Fruit fly (Drosophila melanogaster) whole organism, embryonic: ENCODE results near the gene Tis11.

ENCODE experiments used
- Ada2b ChIP-seq: fragments of 200-800 bp; sonication (Bioruptor generic); IDR thresholded peaks from 2 replicates; pipeline ENCODE4 v1.3.6; 2022; ENCODE audit warnings: missing biosample characterization, missing genetic modification characterization
- Asciz ChIP-seq: fragments of 200-800 bp; sonication (Bioruptor generic); optimal IDR thresholded peaks from 2 replicates; lab custom pipeline; 2017; ENCODE audit warnings: missing biosample characterization, mild to moderate bottlenecking, missing genetic modification characterization, missing genetic modification reagents
- Awh ChIP-seq: fragments of 200-800 bp; sonication (Bioruptor generic); IDR thresholded peaks from 2 replicates; pipeline ENCODE4, ENCODE4 v1.3.6; 2022; ENCODE audit warnings: missing biosample characterization, missing genetic modification characterization
- B-H1 ChIP-seq: fragments of 200-800 bp; sonication (Bioruptor generic); IDR thresholded peaks from 3 replicates; pipeline ENCODE4 v1.3.6; 2022; ENCODE audit warnings: missing biosample characterization, missing genetic modification characterization
- CG10209 ChIP-seq: fragments of 200-800 bp; sonication (Bioruptor generic); optimal IDR thresholded peaks from 3 replicates; lab custom pipeline; 2017; ENCODE audit warnings: missing biosample characterization, mild to moderate bottlenecking, missing genetic modification characterization, missing genetic modification reagents
- CG10274 ChIP-seq: fragments of 200-800 bp; sonication (Bioruptor generic); optimal IDR thresholded peaks from 3 replicates; lab custom pipeline; 2017; ENCODE audit warnings: missing biosample characterization, mild to moderate bottlenecking, missing genetic modification characterization
- CG10543 ChIP-seq: fragments of 200-800 bp; sonication (Bioruptor generic); optimal IDR thresholded peaks from 3 replicates; lab custom pipeline; 2017; ENCODE audit warnings: missing biosample characterization, mild to moderate bottlenecking, missing genetic modification characterization, moderate library complexity
- CG11085 ChIP-seq: fragments of 200-800 bp; sonication (Bioruptor generic); IDR thresholded peaks from 2 replicates; pipeline ENCODE4 v1.3.6; 2022; ENCODE audit warnings: missing biosample characterization, missing genetic modification characterization
- CG11560 ChIP-seq: fragments of 200-800 bp; sonication (Bioruptor generic); IDR thresholded peaks from 3 replicates; pipeline ENCODE4 v1.3.6; 2022; ENCODE audit warnings: missing biosample characterization, missing genetic modification characterization
- CG11695 ChIP-seq: fragments of 200-800 bp; sonication (Bioruptor generic); IDR thresholded peaks from 3 replicates; pipeline ENCODE4 v1.3.6; 2022; ENCODE audit warnings: missing biosample characterization, missing genetic modification characterization
- CG13424 ChIP-seq: fragments of 200-800 bp; sonication (Bioruptor generic); optimal IDR thresholded peaks from 2 replicates; lab custom pipeline; 2019; ENCODE audit warnings: missing biosample characterization, mild to moderate bottlenecking, missing genetic modification characterization, moderate library complexity
- CG14667 ChIP-seq: fragments of 200-800 bp; sonication (Bioruptor generic); IDR thresholded peaks from 2 replicates; pipeline ENCODE4 v1.3.6; 2022; ENCODE audit warnings: missing biosample characterization, missing genetic modification characterization
- CG15269 ChIP-seq: fragments of 200-800 bp; sonication (Bioruptor generic); optimal IDR thresholded peaks from 2 replicates; lab custom pipeline; 2018; ENCODE audit warnings: missing biosample characterization, mild to moderate bottlenecking, missing genetic modification characterization, moderate library complexity
- CG1529 ChIP-seq: fragments of 200-800 bp; sonication (Bioruptor generic); optimal IDR thresholded peaks from 3 replicates; lab custom pipeline; 2018; ENCODE audit warnings: missing biosample characterization, missing genetic modification characterization
- CG16815 ChIP-seq: fragments of 200-800 bp; sonication (Bioruptor generic); optimal IDR thresholded peaks from 3 replicates; lab custom pipeline; 2017; ENCODE audit warnings: missing biosample characterization, mild to moderate bottlenecking, missing genetic modification characterization
- CG2678 ChIP-seq: fragments of 200-800 bp; sonication (Bioruptor generic); optimal IDR thresholded peaks from 3 replicates; lab custom pipeline; 2019; ENCODE audit warnings: missing biosample characterization, mild to moderate bottlenecking, missing genetic modification characterization, moderate library complexity
- CG2712 ChIP-seq: fragments of 200-800 bp; optimal IDR thresholded peaks from 3 replicates; lab custom pipeline; 2019; ENCODE audit warnings: missing biosample characterization, mild to moderate bottlenecking, missing genetic modification characterization, moderate library complexity
- CG32767 ChIP-seq: fragments of 200-800 bp; sonication (Bioruptor generic); IDR thresholded peaks from 2 replicates; pipeline ENCODE4 v1.3.6; 2022; ENCODE audit warnings: missing biosample characterization, missing genetic modification characterization
- CG3281 ChIP-seq: fragments of 200-800 bp; sonication (Bioruptor generic); optimal IDR thresholded peaks from 3 replicates; lab custom pipeline; 2017; ENCODE audit warnings: missing biosample characterization, mild to moderate bottlenecking, missing genetic modification characterization
- CG33557 ChIP-seq: fragments of 200-800 bp; sonication (Bioruptor generic); optimal IDR thresholded peaks from 2 replicates; lab custom pipeline; 2019; ENCODE audit warnings: missing biosample characterization, mild to moderate bottlenecking, missing genetic modification characterization, moderate library complexity
- CG4404 ChIP-seq: fragments of 200-800 bp; sonication (Bioruptor generic); IDR thresholded peaks from 2 replicates; pipeline ENCODE4 v1.3.6; 2022; ENCODE audit warnings: missing biosample characterization, missing genetic modification characterization
- CG6654 ChIP-seq: fragments of 200-800 bp; sonication (Bioruptor generic); optimal IDR thresholded peaks from 2 replicates; lab custom pipeline; 2017; ENCODE audit warnings: missing biosample characterization, mild to moderate bottlenecking, missing genetic modification characterization
- CG6689 ChIP-seq: fragments of 200-800 bp; sonication (Bioruptor generic); IDR thresholded peaks from 2 replicates; pipeline ENCODE4 v1.3.6; 2022; ENCODE audit warnings: missing biosample characterization, missing genetic modification characterization
- CG7928 ChIP-seq: fragments of 200-800 bp; sonication (Bioruptor generic); optimal IDR thresholded peaks from 2 replicates; lab custom pipeline; 2017; ENCODE audit warnings: missing biosample characterization, mild to moderate bottlenecking, missing genetic modification characterization
- CkIIα-i1 ChIP-seq: fragments of 200-800 bp; sonication (Bioruptor generic); IDR thresholded peaks from 2 replicates; pipeline ENCODE4 v1.3.6; 2022; ENCODE audit warnings: missing biosample characterization, missing genetic modification characterization
- D ChIP-seq, 2 experiments: fragments of 200-800 bp in 1 of 2; fragments of >200 bp in 1 of 2; sonication (Bioruptor generic) in 1 of 2; optimal IDR thresholded peaks; 2 replicates in 1 of 2; 3 replicates in 1 of 2; lab custom pipeline; 2017; ENCODE audit warnings: mild to moderate bottlenecking in 1 of 2, missing biosample characterization in 1 of 2, missing genetic modification characterization in 1 of 2, missing genetic modification reagents in 1 of 2
- Dad ChIP-seq: fragments of 200-800 bp; sonication (Bioruptor generic); optimal IDR thresholded peaks from 3 replicates; lab custom pipeline; 2016; ENCODE audit warnings: missing biosample characterization, missing genetic modification characterization
- Deaf1 ChIP-seq: fragments of 200-800 bp; optimal IDR thresholded peaks from 3 replicates; lab custom pipeline; 2019; ENCODE audit warnings: missing biosample characterization, mild to moderate bottlenecking, missing genetic modification characterization, moderate library complexity
- Elba2 ChIP-seq: fragments of 200-800 bp; sonication (Bioruptor generic); optimal IDR thresholded peaks from 3 replicates; lab custom pipeline; 2016; ENCODE audit warnings: missing biosample characterization, missing genetic modification characterization
- HmgD ChIP-seq: fragments of 200-800 bp; sonication (Bioruptor generic); optimal IDR thresholded peaks from 3 replicates; lab custom pipeline; 2016; ENCODE audit warnings: missing biosample characterization, missing genetic modification characterization
- Nf-YB ChIP-seq: fragments of 200-800 bp; sonication (Bioruptor generic); optimal IDR thresholded peaks from 3 replicates; lab custom pipeline; 2019; ENCODE audit warnings: missing biosample characterization, mild to moderate bottlenecking, missing genetic modification characterization, moderate library complexity
- ab ChIP-seq: fragments of 200-800 bp; sonication (Bioruptor generic); optimal IDR thresholded peaks from 2 replicates; lab custom pipeline; 2016; ENCODE audit warnings: missing biosample characterization, missing genetic modification characterization
- bigmax ChIP-seq: fragments of 200-800 bp; sonication (Bioruptor generic); optimal IDR thresholded peaks from 2 replicates; lab custom pipeline; 2018; ENCODE audit warnings: missing biosample characterization, mild to moderate bottlenecking, missing genetic modification characterization
- chinmo ChIP-seq: fragments of 200-800 bp; sonication (Bioruptor generic); IDR thresholded peaks from 4 replicates; pipeline ENCODE4 v1.3.6; 2022; ENCODE audit warnings: missing biosample characterization, missing genetic modification characterization; ENCODE audit not compliant: partially characterized antibody
- chn ChIP-seq: fragments of 200-800 bp; sonication (Bioruptor generic); optimal IDR thresholded peaks from 2 replicates; lab custom pipeline; 2016; ENCODE audit warnings: missing biosample characterization, missing genetic modification characterization
- grau ChIP-seq: fragments of 200-800 bp; optimal IDR thresholded peaks from 3 replicates; lab custom pipeline; 2019; ENCODE audit warnings: missing biosample characterization, mild to moderate bottlenecking, missing genetic modification characterization, moderate library complexity
- gsb-n ChIP-seq: fragments of 200-800 bp; sonication (Bioruptor generic); optimal IDR thresholded peaks from 3 replicates; lab custom pipeline; 2018; ENCODE audit warnings: missing biosample characterization, mild to moderate bottlenecking, missing genetic modification characterization
- klu ChIP-seq: fragments of 200-800 bp; sonication (Bioruptor generic); IDR thresholded peaks from 2 replicates; pipeline ENCODE4 v1.3.6; 2022; ENCODE audit warnings: missing biosample characterization, missing genetic modification characterization
- lilli ChIP-seq: fragments of 200-800 bp; sonication (Bioruptor generic); optimal IDR thresholded peaks from 3 replicates; lab custom pipeline; 2016; ENCODE audit warnings: missing biosample characterization, missing genetic modification characterization
- maf-S ChIP-seq: fragments of 200-800 bp; sonication (Bioruptor generic); optimal IDR thresholded peaks from 2 replicates; lab custom pipeline; 2016; ENCODE audit warnings: missing biosample characterization, missing genetic modification characterization
- mam ChIP-seq: fragments of 200-800 bp; sonication (Bioruptor generic); optimal IDR thresholded peaks from 3 replicates; lab custom pipeline; 2016; ENCODE audit warnings: missing biosample characterization, missing genetic modification characterization
- mirr ChIP-seq: fragments of 200-800 bp; sonication (Bioruptor generic); optimal IDR thresholded peaks from 3 replicates; lab custom pipeline; 2018; ENCODE audit warnings: missing biosample characterization, mild to moderate bottlenecking, missing genetic modification characterization
- onecut ChIP-seq: fragments of 200-800 bp; sonication (Bioruptor generic); IDR thresholded peaks from 2 replicates; pipeline ENCODE4 v1.3.6; 2022; ENCODE audit warnings: missing biosample characterization, missing genetic modification characterization
- pan ChIP-seq, 4 experiments: fragments of >200 bp in 3 of 4; fragments of 200-800 bp in 1 of 4; sonication (Bioruptor generic) in 1 of 4; optimal IDR thresholded peaks in 3 of 4; IDR thresholded peaks in 1 of 4; 2 replicates each; pipeline versions ENCODE4 v1.3.6 to Lab custom; 2017 to 2022; ENCODE audit warnings: missing biosample characterization in 2 of 4, missing genetic modification characterization in 2 of 4, mixed read lengths in 1 of 4
- pum ChIP-seq: fragments of 200-800 bp; sonication (Bioruptor generic); optimal IDR thresholded peaks from 2 replicates; lab custom pipeline; 2016; ENCODE audit warnings: missing biosample characterization, missing genetic modification characterization
- tna ChIP-seq: fragments of 200-800 bp; sonication (Bioruptor generic); IDR thresholded peaks from 2 replicates; pipeline ENCODE4 v1.3.6; 2022; ENCODE audit warnings: missing biosample characterization, missing genetic modification characterization; ENCODE audit not compliant: partially characterized antibody
- unpg ChIP-seq: fragments of 200-800 bp; sonication (Bioruptor generic); optimal IDR thresholded peaks from 3 replicates; lab custom pipeline; 2018; ENCODE audit warnings: missing biosample characterization, mild to moderate bottlenecking, missing genetic modification characterization, moderate library complexity
- vnd ChIP-seq: fragments of 200-800 bp; sonication (Bioruptor generic); IDR thresholded peaks from 3 replicates; pipeline ENCODE4 v1.3.6; 2022; ENCODE audit warnings: missing biosample characterization, missing genetic modification characterization; ENCODE audit not compliant: partially characterized antibody

The Tis11 gene

DNA sequence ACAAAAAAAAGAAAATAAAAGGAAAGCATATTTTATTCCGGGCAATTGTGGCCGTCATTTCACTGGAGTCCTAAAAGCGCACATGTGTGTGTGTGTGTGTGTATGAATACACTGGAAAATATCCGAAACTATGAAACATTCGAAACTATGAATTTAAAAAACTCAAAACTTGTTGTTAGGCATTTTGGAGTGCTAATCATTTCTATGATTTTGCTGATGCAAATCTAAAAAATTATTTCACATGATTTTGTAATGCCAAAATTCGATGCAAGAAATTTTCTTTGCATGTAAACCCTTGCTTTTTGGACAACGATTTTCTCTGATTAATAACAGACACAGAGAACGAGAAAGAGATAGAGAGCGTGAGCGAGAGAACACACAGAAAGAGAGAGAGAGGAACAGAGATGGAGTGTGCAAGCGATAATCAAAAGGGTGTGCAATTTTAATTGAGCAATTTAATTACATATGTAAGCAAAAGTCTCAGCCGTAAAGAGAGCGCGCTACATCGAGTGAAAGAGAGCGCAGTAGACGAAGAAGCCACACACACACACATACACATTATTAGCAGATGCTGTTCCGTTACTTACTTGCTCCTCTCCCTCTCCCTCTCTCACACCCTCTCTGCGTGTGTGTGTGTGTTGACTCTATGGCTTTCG is 40.0 kb downstream of the Tis11 start (continued):
- no peak for TF ChIP-seq pan (optimal IDR thresholded peaks at IDR 0.05; lab: Kevin White, UChicago)
- peak in 1 of 2 experiments; percentile 40 for TF ChIP-seq pan (GFP tag; optimal IDR thresholded peaks at IDR 0.05 in 1 of 2, IDR thresholded peaks at IDR 0.05 in 1 of 2)
- no peak for TF ChIP-seq Nf-YB (GFP tag; lab: Kevin White, UChicago)
- TF ChIP-seq CG3281 (GFP tag; lab: Kevin White, UChicago): peak; percentile 11
- peak; percentile 23 for TF ChIP-seq lilli
- TF ChIP-seq HmgD (GFP tag; lab: Kevin White, UChicago): no peak
- TF ChIP-seq vnd: no peak
- TF ChIP-seq grau (tag; lab: Kevin White, UChicago): peak; percentile 50
- no peak for TF ChIP-seq bigmax (GFP tag; lab: Kevin White, UChicago)
- TF ChIP-seq CG7928 (GFP tag; lab: Kevin White, UChicago): no peak
- no peak for TF ChIP-seq CG6654
- no peak for TF ChIP-seq tna (GFP tag; lab: Robert Waterston, UW)
- no peak for TF ChIP-seq D (optimal IDR thresholded peaks at IDR 0.05; lab: Kevin White, UChicago)
- TF ChIP-seq D (GFP tag; optimal IDR thresholded peaks at IDR 0.05; lab: Kevin White, UChicago): no peak
- no peak for TF ChIP-seq CG11695
- peak; percentile 1 for TF ChIP-seq chn (GFP tag; lab: Kevin White, UChicago)
- TF ChIP-seq Awh (GFP tag; lab: Robert Waterston, UW): 0 out of 2 replicates have a peak, but pooled peaks have one; percentile 27
- TF ChIP-seq B-H1: no peak
- peak; percentile 9 for TF ChIP-seq CG16815
- TF ChIP-seq CG33557 (GFP tag; lab: Kevin White, UChicago): no peak
- TF ChIP-seq pum (GFP tag; lab: Kevin White, UChicago): peak; percentile 40
- peak; percentile 52; the same call in 1 of the 2 replicates for TF ChIP-seq Ada2b (GFP tag; lab: Robert Waterston, UW)
- TF ChIP-seq Elba2 (GFP tag; lab: Kevin White, UChicago): no peak
- TF ChIP-seq CG10274 (GFP tag; lab: Kevin White, UChicago): no peak
- TF ChIP-seq CG4404: no peak
- peak; percentile 32 for TF ChIP-seq CG15269 (tag; lab: Kevin White, UChicago)
- TF ChIP-seq CG6689 (GFP tag; lab: Robert Waterston, UW): peak; percentile 44
- no peak for TF ChIP-seq gsb-n
- TF ChIP-seq onecut (GFP tag; lab: Robert Waterston, UW): peak; percentile 30; the same call in 1 of the 2 replicates
- TF ChIP-seq CG1529 (GFP tag; lab: Kevin White, UChicago): no peak
- TF ChIP-seq unpg: peak; percentile 32
- peak; percentile 8 for TF ChIP-seq CG10209 (GFP tag; lab: Kevin White, UChicago)
- no peak for TF ChIP-seq mirr (GFP tag; lab: Kevin White, UChicago)
- TF ChIP-seq Asciz: peak; percentile 23
- TF ChIP-seq chinmo (GFP tag; lab: Robert Waterston, UW): 0 out of 4 replicates have a peak, but pooled peaks have one; percentile 34
- peak; percentile 3 for TF ChIP-seq Dad (GFP tag; lab: Kevin White, UChicago)
- TF ChIP-seq CkIIα-i1 (GFP tag; lab: Robert Waterston, UW): no peak
- TF ChIP-seq Deaf1 (tag; lab: Kevin White, UChicago): no peak
- TF ChIP-seq klu (GFP tag; lab: Robert Waterston, UW): no peak
- TF ChIP-seq CG14667 (GFP tag; lab: Robert Waterston, UW): no peak
- TF ChIP-seq CG11085: no peak
- TF ChIP-seq ab (GFP tag; lab: Kevin White, UChicago): no peak
- no peak for TF ChIP-seq maf-S
- TF ChIP-seq CG10543 (GFP tag; lab: Kevin White, UChicago): no peak
- no peak for TF ChIP-seq CG11560 (tag; lab: Robert Waterston, UW)
- TF ChIP-seq mam (GFP tag; lab: Kevin White, UChicago): peak; percentile 9
- TF ChIP-seq CG2678: peak; percentile 63
- no peak for TF ChIP-seq CG32767 (GFP tag; lab: Robert Waterston, UW)
- TF ChIP-seq CG13424 (tag; lab: Kevin White, UChicago): peak; percentile 44
- TF ChIP-seq CG2712 (tag; lab: Kevin White, UChicago): peak; percentile 60
